Worm (Caenorhabditis elegans): Measurements from ENCODE around the gene tcc-1.

ce11 chrV:17859065-17859464 lies 3.3 kb upstream of the tcc-1 start:
- no peak for TF ChIP-seq nhr-11 (tag; optimal IDR thresholded peaks at IDR 0.05)
- TF ChIP-seq unc-62 (GFP tag; optimal IDR thresholded peaks at IDR 0.05), result no peak
- no peak for TF ChIP-seq snpc-4 (tag; optimal IDR thresholded peaks at IDR 0.05)
- TF ChIP-seq ceh-16 (tag; optimal IDR thresholded peaks at IDR 0.05), result no peak
- TF ChIP-seq elt-3 (tag; optimal IDR thresholded peaks at IDR 0.05), result no peak
